Worm (Caenorhabditis elegans): ENCODE measurements around the gene sna-1.

- TF ChIP-seq nhr-28 (tag; optimal IDR thresholded peaks at IDR 0.05) (no peak), alr-1 (tag; optimal IDR thresholded peaks at IDR 0.05; ENCODE audit: borderline replicate concordance) (no peak), snpc-4 (tag; optimal IDR thresholded peaks at IDR 0.05) (no peak), lin-15B (tag; optimal IDR thresholded peaks at IDR 0.05) (no peak)
Measured at ce11 chrV:6666557-6666956, 43.9 kb downstream of the sna-1 start.
